Fruit fly (Drosophila melanogaster): ENCODE data around the gene CG9813.
A peak's percentile ranks its signal among the peaks of the same experiment; 100 is the strongest.

The CG9813 gene

dm6 chr3R:13403032-13403459 lies 23.5 kb upstream of the CG9813 start, which contains the start of gene Dpm3 (continued):
- TF ChIP-seq CG7745 (tag; optimal IDR thresholded peaks at IDR 0.05) (peak; percentile 9), jumu (GFP tag; optimal IDR thresholded peaks at IDR 0.05) (peak; percentile 6), sr (GFP tag; IDR thresholded peaks at IDR 0.05) (no peak), Myb (GFP tag; optimal IDR thresholded peaks at IDR 0.05) (peak; percentile 97), CG10267 (tag; optimal IDR thresholded peaks at IDR 0.05) (peak; percentile 58), Dbx (GFP tag; IDR thresholded peaks at IDR 0.05) (0 out of 3 replicates have a peak, but pooled peaks have one; percentile 38), CG12299 (tag; optimal IDR thresholded peaks at IDR 0.05) (peak; percentile 5), Pdp1 (GFP tag; optimal IDR thresholded peaks at IDR 0.05) (peak in 1 of 2 experiments; percentile 57), her (GFP tag; optimal IDR thresholded peaks at IDR 0.05) (peak; percentile 27), mam (GFP tag; optimal IDR thresholded peaks at IDR 0.05) (peak; percentile 56), CG2129 (GFP tag; IDR thresholded peaks at IDR 0.05; ENCODE audit: partially characterized antibody) (peak; percentile 82), Nf-YB (GFP tag; optimal IDR thresholded peaks at IDR 0.05) (peak; percentile 3), prd (optimal IDR thresholded peaks at IDR 0.05) (no peak), prd (GFP tag; IDR thresholded peaks at IDR 0.05) (peak; percentile 43; the same call in 2 of the 3 replicates), nau (GFP tag; optimal IDR thresholded peaks at IDR 0.05) (no peak), NFAT (GFP tag; IDR thresholded peaks at IDR 0.05) (peak; percentile 27; the same call in 1 of the 2 replicates), da (GFP tag; optimal IDR thresholded peaks at IDR 0.05) (no peak), CG17829 (tag; optimal IDR thresholded peaks at IDR 0.05) (peak; percentile 50), zfh1 (GFP tag; IDR thresholded peaks at IDR 0.05) (0 out of 3 replicates have a peak, but pooled peaks have one; percentile 39), Ets65A (GFP tag) (peak; percentile 98), Hr78 (GFP tag; optimal IDR thresholded peaks at IDR 0.05) (no peak), Optix (GFP tag; IDR thresholded peaks at IDR 0.05) (no peak), CG3065 (GFP tag; optimal IDR thresholded peaks at IDR 0.05) (peak; percentile 17), twi (tag; optimal IDR thresholded peaks at IDR 0.05) (no peak), Lhr (GFP tag; optimal IDR thresholded peaks at IDR 0.05) (peak; percentile 99), gsb-n (tag; optimal IDR thresholded peaks at IDR 0.05) (peak; percentile 54), p53 (GFP tag; optimal IDR thresholded peaks at IDR 0.05) (peak; percentile 46), CG32767 (GFP tag; IDR thresholded peaks at IDR 0.05) (no peak), Dad (GFP tag; optimal IDR thresholded peaks at IDR 0.05) (peak; percentile 7), vnd (GFP tag; IDR thresholded peaks at IDR 0.05; ENCODE audit: partially characterized antibody) (peak; percentile 89), Opbp (GFP tag; IDR thresholded peaks at IDR 0.05; ENCODE audit: partially characterized antibody) (peak; percentile 81; the same call in 2 of the 3 replicates), croc (GFP tag; conservative IDR thresholded peaks at IDR 0.05) (no peak), grau (tag; optimal IDR thresholded peaks at IDR 0.05) (peak; percentile 21), CG9932 (GFP tag; IDR thresholded peaks at IDR 0.05) (peak; percentile 68), Xbp1 (GFP tag; optimal IDR thresholded peaks at IDR 0.05) (peak; percentile 54), CG15601 (tag; optimal IDR thresholded peaks at IDR 0.05) (peak; percentile 60), CG16863 (GFP tag; optimal IDR thresholded peaks at IDR 0.05) (no peak), Ets97D (GFP tag; optimal IDR thresholded peaks at IDR 0.05) (peak; percentile 78), CG11560 (tag; IDR thresholded peaks at IDR 0.05) (peak; percentile 58; the same call in 1 of the 3 replicates), Poxn (GFP tag; IDR thresholded peaks at IDR 0.05) (no peak), fd96Cb (tag; optimal IDR thresholded peaks at IDR 0.05) (no peak), Sry-β (GFP tag; optimal IDR thresholded peaks at IDR 0.05) (peak; percentile 31), Dek (tag; optimal IDR thresholded peaks at IDR 0.05) (peak; percentile 40), Sin3A (optimal IDR thresholded peaks at IDR 0.05) (peak; percentile 88), Chrac-16 (GFP tag; optimal IDR thresholded peaks at IDR 0.05) (no peak), Kr (GFP tag; optimal IDR thresholded peaks at IDR 0.05) (no peak), Atf-2 (GFP tag; optimal IDR thresholded peaks at IDR 0.05) (peak; percentile 37), Adf1 (GFP tag; IDR thresholded peaks at IDR 0.05) (no peak), ttk (GFP tag; IDR thresholded peaks at IDR 0.05) (no peak), Stat92E (GFP tag; optimal IDR thresholded peaks at IDR 0.05) (peak in 1 of 3 experiments; percentile 78), ham (GFP tag; IDR thresholded peaks at IDR 0.05) (no peak)
